Fruit fly (Drosophila melanogaster) whole organism, pupa: ENCODE results near the gene CG5276.

Experiments
- CG10348 ChIP-seq: fragments of 200-800 bp; sonication (Bioruptor generic); IDR thresholded peaks from 2 replicates; pipeline ENCODE4 v1.3.6; 2022; ENCODE audit warnings: missing biosample characterization, missing genetic modification characterization
- CG12605 ChIP-seq: fragments of 200-800 bp; sonication (Bioruptor generic); IDR thresholded peaks from 2 replicates; pipeline ENCODE4 v1.3.6; 2022; ENCODE audit warnings: missing biosample characterization, missing genetic modification characterization
- CG13204 ChIP-seq: fragments of 200-800 bp; sonication (Bioruptor generic); optimal IDR thresholded peaks from 2 replicates; lab custom pipeline; 2018; ENCODE audit warnings: missing biosample characterization, mild to moderate bottlenecking, missing genetic modification characterization, moderate library complexity
- CG14655 ChIP-seq: fragments of 200-800 bp; sonication (Bioruptor generic); optimal IDR thresholded peaks from 3 replicates; lab custom pipeline; 2017; ENCODE audit warnings: mild to moderate bottlenecking, missing biosample characterization, missing genetic modification reagents, missing genetic modification characterization
- CG15710 ChIP-seq: fragments of 200-800 bp; sonication (Bioruptor generic); optimal IDR thresholded peaks from 2 replicates; lab custom pipeline; 2018; ENCODE audit warnings: missing biosample characterization, mild to moderate bottlenecking, missing genetic modification characterization, moderate library complexity
- CG17806 ChIP-seq: fragments of 200-800 bp; sonication (Bioruptor generic); optimal IDR thresholded peaks from 2 replicates; lab custom pipeline; 2018; ENCODE audit warnings: missing biosample characterization, mild to moderate bottlenecking, missing genetic modification characterization, moderate library complexity
- CG32121 ChIP-seq: fragments of 200-800 bp; sonication (Bioruptor generic); IDR thresholded peaks from 2 replicates; pipeline ENCODE4 v1.3.6; 2022; ENCODE audit warnings: missing biosample characterization, missing genetic modification characterization
- CG34367 ChIP-seq: fragments of 200-800 bp; sonication (Bioruptor generic); optimal IDR thresholded peaks from 2 replicates; lab custom pipeline; 2018; ENCODE audit warnings: missing biosample characterization, mild to moderate bottlenecking, missing genetic modification characterization
- CG4496 ChIP-seq: fragments of 200-800 bp; sonication (Bioruptor generic); IDR thresholded peaks from 3 replicates; pipeline ENCODE4 v1.3.6; 2022; ENCODE audit warnings: missing biosample characterization, missing genetic modification characterization
- CG8159 ChIP-seq: fragments of 200-800 bp; sonication (Bioruptor generic); optimal IDR thresholded peaks from 3 replicates; lab custom pipeline; 2018; ENCODE audit warnings: missing biosample characterization, mild to moderate bottlenecking, missing genetic modification characterization, moderate library complexity
- CG8301 ChIP-seq: fragments of 200-800 bp; sonication (Bioruptor generic); optimal IDR thresholded peaks from 2 replicates; lab custom pipeline; 2018; ENCODE audit warnings: missing biosample characterization, mild to moderate bottlenecking, missing genetic modification characterization
- CG9948 ChIP-seq: fragments of 200-800 bp; sonication (Bioruptor generic); optimal IDR thresholded peaks from 2 replicates; lab custom pipeline; 2018; ENCODE audit warnings: missing biosample characterization, mild to moderate bottlenecking, missing genetic modification characterization, moderate library complexity
- D1 ChIP-seq: fragments of 200-800 bp; sonication (Bioruptor generic); optimal IDR thresholded peaks from 2 replicates; lab custom pipeline; 2018; ENCODE audit warnings: missing biosample characterization, mild to moderate bottlenecking, missing genetic modification characterization, moderate library complexity
- EcR ChIP-seq: fragments of 200-800 bp; sonication (Bioruptor generic); optimal IDR thresholded peaks from 3 replicates; lab custom pipeline; 2019; ENCODE audit warnings: missing biosample characterization, missing genetic modification characterization, mild to moderate bottlenecking, moderate library complexity, missing genetic modification reagents
- Ets98B ChIP-seq: fragments of 200-800 bp; sonication (Bioruptor generic); IDR thresholded peaks from 2 replicates; pipeline ENCODE4 v1.3.6; 2022; ENCODE audit warnings: missing biosample characterization, missing genetic modification characterization
- Pif1A ChIP-seq: fragments of 200-800 bp; sonication (Bioruptor generic); optimal IDR thresholded peaks from 3 replicates; lab custom pipeline; 2016; ENCODE audit warnings: missing biosample characterization, missing genetic modification characterization
- Pif1B ChIP-seq: fragments of 200-800 bp; sonication (Bioruptor generic); optimal IDR thresholded peaks from 3 replicates; lab custom pipeline; 2016; ENCODE audit warnings: missing biosample characterization, missing genetic modification characterization
- Snoo ChIP-seq: fragments of 200-800 bp; sonication (Bioruptor generic); optimal IDR thresholded peaks from 3 replicates; lab custom pipeline; 2017; ENCODE audit warnings: missing biosample characterization, mild to moderate bottlenecking, missing genetic modification characterization, inconsistent platforms
- fd96Ca ChIP-seq: fragments of 200-800 bp; sonication (Bioruptor generic); IDR thresholded peaks from 3 replicates; pipeline ENCODE4 v1.3.6; 2022; ENCODE audit warnings: missing biosample characterization, missing genetic modification characterization
- gl ChIP-seq: fragments of 200-800 bp; sonication (Bioruptor generic); optimal IDR thresholded peaks from 2 replicates; lab custom pipeline; 2018; ENCODE audit warnings: missing biosample characterization, mild to moderate bottlenecking, missing genetic modification characterization
- rn ChIP-seq: fragments of 200-800 bp; sonication (Bioruptor generic); IDR thresholded peaks from 2 replicates; pipeline ENCODE4 v1.3.6; 2022; ENCODE audit warnings: missing biosample characterization, missing genetic modification characterization

The CG5276 gene

dm6 chr3R:11431395-11431977 is at the start of gene CG5276, which contains the start of gene RpL24-like:
Gene CG5276, plus strand, starts transcription at chr3R:11431738.
Gene RpL24-like, minus strand, starts transcription at chr3R:11431582.
- no peak for TF ChIP-seq CG34367
- no peak for TF ChIP-seq CG15710
- TF ChIP-seq CG12605 (GFP tag; lab: Robert Waterston, UW): no peak
- no peak for TF ChIP-seq fd96Ca (GFP tag; lab: Robert Waterston, UW)
- TF ChIP-seq Pif1B (GFP tag; lab: Kevin White, UChicago): no peak
- TF ChIP-seq CG10348 (GFP tag; lab: Robert Waterston, UW): no peak
- no peak for TF ChIP-seq Snoo (tag; lab: Kevin White, UChicago)
- TF ChIP-seq CG8159: no peak
- TF ChIP-seq rn (GFP tag; lab: Robert Waterston, UW): no peak
- TF ChIP-seq D1: no peak
- no peak for TF ChIP-seq EcR (GFP tag; lab: Kevin White, UChicago)
- no peak for TF ChIP-seq CG14655 (GFP tag; lab: Kevin White, UChicago)
- TF ChIP-seq gl (tag; lab: Kevin White, UChicago): no peak
- no peak for TF ChIP-seq CG13204 (GFP tag; lab: Kevin White, UChicago)
- TF ChIP-seq CG9948 (tag; lab: Kevin White, UChicago): no peak

dm6 chr3R:11392805-11393204 is 38.7 kb upstream of the CG5276 start:
- no peak for TF ChIP-seq CG34367
- TF ChIP-seq CG12605 (GFP tag; lab: Robert Waterston, UW): no peak
- no peak for TF ChIP-seq CG8159
- TF ChIP-seq D1: no peak
- no peak for TF ChIP-seq Pif1B (GFP tag; lab: Kevin White, UChicago)
- TF ChIP-seq Pif1A: no peak
- TF ChIP-seq CG10348 (GFP tag; lab: Robert Waterston, UW): no peak

- TF ChIP-seq Pif1B (GFP tag; lab: Kevin White, UChicago): no peak
- no peak for TF ChIP-seq CG32121 (GFP tag; lab: Robert Waterston, UW)
- TF ChIP-seq fd96Ca (GFP tag; lab: Robert Waterston, UW): no peak
- TF ChIP-seq EcR (GFP tag; lab: Kevin White, UChicago): no peak
- TF ChIP-seq gl (tag; lab: Kevin White, UChicago): no peak
- no peak for TF ChIP-seq CG13204 (GFP tag; lab: Kevin White, UChicago)
- TF ChIP-seq Snoo (tag; lab: Kevin White, UChicago): no peak
- TF ChIP-seq CG14655 (GFP tag; lab: Kevin White, UChicago): no peak
- no peak for TF ChIP-seq CG8159
- TF ChIP-seq CG17806: no peak
- no peak for TF ChIP-seq CG10348 (GFP tag; lab: Robert Waterston, UW)
Observed at dm6 chr3R:11393896-11394295, 37.6 kb upstream of the CG5276 start.

- TF ChIP-seq D1 (no peak), Pif1A (no peak), CG12605 (GFP tag; lab: Robert Waterston, UW) (no peak), CG13204 (GFP tag; lab: Kevin White, UChicago) (no peak), fd96Ca (GFP tag; lab: Robert Waterston, UW) (no peak), CG17806 (no peak), CG10348 (GFP tag; lab: Robert Waterston, UW) (no peak), Snoo (tag; lab: Kevin White, UChicago) (no peak), CG32121 (GFP tag; lab: Robert Waterston, UW) (no peak), gl (tag; lab: Kevin White, UChicago) (no peak)
Observed at dm6 chr3R:11395541-11395940, 36.0 kb upstream of the CG5276 start.

- TF ChIP-seq CG12605 (GFP tag; lab: Robert Waterston, UW) (no peak), CG34367 (no peak), rn (GFP tag; lab: Robert Waterston, UW) (no peak), CG32121 (GFP tag; lab: Robert Waterston, UW) (no peak), CG10348 (GFP tag; lab: Robert Waterston, UW) (no peak)
Observed at dm6 chr3R:11402894-11403293, 28.6 kb upstream of the CG5276 start.

dm6 chr3R:11407733-11408134 is 23.8 kb upstream of the CG5276 start, which contains the start of gene mRpL40:
Gene mRpL40, plus strand, starts transcription at chr3R:11407918.
- TF ChIP-seq CG32121 (GFP tag; lab: Robert Waterston, UW) (no peak), CG10348 (GFP tag; lab: Robert Waterston, UW) (no peak), rn (GFP tag; lab: Robert Waterston, UW) (no peak), CG8159 (no peak), CG8301 (no peak), CG9948 (tag; lab: Kevin White, UChicago) (no peak), Pif1A (no peak), EcR (GFP tag; lab: Kevin White, UChicago) (no peak), Snoo (tag; lab: Kevin White, UChicago) (no peak), CG34367 (no peak), CG4496 (GFP tag; lab: Robert Waterston, UW) (no peak), CG12605 (GFP tag; lab: Robert Waterston, UW) (no peak), CG13204 (GFP tag; lab: Kevin White, UChicago) (no peak), Ets98B (GFP tag; lab: Robert Waterston, UW) (no peak)

dm6 chr3R:11409667-11410137 is 21.8 kb upstream of the CG5276 start, which contains the start of the genes mgr and Irbp:
Gene mgr, minus strand, starts transcription at chr3R:11409875.
Gene Irbp, plus strand, starts transcription at chr3R:11410047.
- TF ChIP-seq CG17806 (peak; percentile 86), CG10348 (GFP tag; lab: Robert Waterston, UW) (peak; percentile 18; the same call in 1 of the 2 replicates), gl (tag; lab: Kevin White, UChicago) (peak; percentile 37), Snoo (tag; lab: Kevin White, UChicago) (no peak), fd96Ca (GFP tag; lab: Robert Waterston, UW) (peak; percentile 93), CG8159 (peak; percentile 86), Ets98B (GFP tag; lab: Robert Waterston, UW) (peak; percentile 92), D1 (no peak), CG13204 (GFP tag; lab: Kevin White, UChicago) (no peak), Pif1A (no peak), CG32121 (GFP tag; lab: Robert Waterston, UW) (peak; percentile 93), CG14655 (GFP tag; lab: Kevin White, UChicago) (no peak), CG9948 (tag; lab: Kevin White, UChicago) (peak; percentile 83), EcR (GFP tag; lab: Kevin White, UChicago) (no peak), CG34367 (peak; percentile 78), Pif1B (GFP tag; lab: Kevin White, UChicago) (no peak), CG12605 (GFP tag; lab: Robert Waterston, UW) (no peak; the same call in 1 of the 2 replicates), CG15710 (peak; percentile 88), rn (GFP tag; lab: Robert Waterston, UW) (peak; percentile 82), CG8301 (no peak), CG4496 (GFP tag; lab: Robert Waterston, UW) (peak; percentile 88)
